Worm (Caenorhabditis elegans) whole organism, L4 larva: ENCODE data around the gene spe-41.

ENCODE experiments used
- F37D6.2 ChIP-seq: sonication (generic microtip); optimal IDR thresholded peaks from 2 replicates; lab custom pipeline; 2016; ENCODE audit warnings: mild to moderate bottlenecking, missing genetic modification characterization, missing compliant biosample characterization
- F49E8.2 ChIP-seq: sonication (generic microtip); optimal IDR thresholded peaks from 2 replicates; lab custom pipeline; 2016; ENCODE audit warnings: missing compliant biosample characterization, mild to moderate bottlenecking, missing genetic modification characterization, borderline replicate concordance
- R02D3.7 ChIP-seq: fragments of 150-350 bp; sonication (generic microtip); optimal IDR thresholded peaks from 3 replicates; lab custom pipeline; 2014; ENCODE audit warnings: missing biosample characterization, missing genetic modification characterization
- T20F7.1 ChIP-seq: fragments of 200-800 bp; sonication (Bioruptor generic); optimal IDR thresholded peaks from 2 replicates; lab custom pipeline; 2018; ENCODE audit warnings: mild to moderate bottlenecking, missing genetic modification characterization, missing compliant biosample characterization
- T26A8.4 ChIP-seq: fragments of 200-800 bp; sonication (Bioruptor generic); IDR thresholded peaks from 2 replicates; pipeline ENCODE4 v1.3.6; 2022; ENCODE audit warnings: missing genetic modification characterization, missing compliant biosample characterization
- ZK546.5 ChIP-seq, 2 experiments: sonication (generic microtip); optimal IDR thresholded peaks; 2 replicates each; lab custom pipeline; 2017; ENCODE audit warnings: missing biosample characterization in 2 of 2, missing genetic modification characterization in 2 of 2
- aha-1 ChIP-seq: fragments of 150-350 bp; peaks from one replicate; lab custom pipeline; 2014; ENCODE audit warnings: missing biosample characterization, missing genetic modification characterization
- ama-1 ChIP-seq: fragments of 150-350 bp; optimal IDR thresholded peaks from 2 replicates; lab custom pipeline; 2014; ENCODE audit warnings: inconsistent platforms, mixed read lengths
- arid-1 ChIP-seq: fragments of 200-800 bp; sonication (Bioruptor generic); conservative IDR thresholded peaks from 2 replicates; pipeline ENCODE4 v1.3.6; 2022; ENCODE audit warnings: missing genetic modification reagents, missing genetic modification characterization, missing compliant biosample characterization
- ceh-44 ChIP-seq: fragments of 200-800 bp; sonication (Bioruptor generic); IDR thresholded peaks from 2 replicates; pipeline ENCODE4 v1.3.6; 2022; ENCODE audit warnings: missing genetic modification reagents, missing genetic modification characterization, missing compliant biosample characterization
- ces-1 ChIP-seq: fragments of 150-350 bp; sonication (generic microtip); optimal IDR thresholded peaks from 4 replicates; lab custom pipeline; 2014; ENCODE audit warnings: missing biosample characterization, missing genetic modification reagents, missing genetic modification characterization
- daf-16 ChIP-seq, 3 experiments: sonication (generic microtip); optimal IDR thresholded peaks; 2 replicates each; lab custom pipeline; 2016 to 2017; ENCODE audit warnings: missing genetic modification characterization in 3 of 3, missing genetic modification reagents in 3 of 3, mild to moderate bottlenecking in 2 of 3, missing compliant biosample characterization in 2 of 3, missing biosample characterization in 1 of 3, moderate library complexity in 1 of 3
- daf-8 ChIP-seq: fragments of 200-800 bp; sonication (Bioruptor generic); IDR thresholded peaks from 2 replicates; pipeline ENCODE4 v1.3.6; 2022; ENCODE audit warnings: missing genetic modification characterization, missing compliant biosample characterization
- dpl-1 ChIP-seq: fragments of 150-350 bp; optimal IDR thresholded peaks from 2 replicates; lab custom pipeline; 2014; ENCODE audit warnings: missing biosample characterization, missing genetic modification reagents, missing genetic modification characterization
- dve-1 ChIP-seq: sonication (generic microtip); optimal IDR thresholded peaks from 2 replicates; lab custom pipeline; 2017; ENCODE audit warnings: antibody characterized with exemption, mild to moderate bottlenecking, missing genetic modification characterization, missing compliant biosample characterization; ENCODE audit not compliant: insufficient read depth
- fkh-10 ChIP-seq: fragments of 150-350 bp; optimal IDR thresholded peaks from 2 replicates; lab custom pipeline; 2014; ENCODE audit warnings: missing biosample characterization, missing genetic modification reagents, missing genetic modification characterization
- hlh-11 ChIP-seq: fragments of 200-800 bp; sonication (Bioruptor generic); optimal IDR thresholded peaks from 2 replicates; lab custom pipeline; 2018; ENCODE audit warnings: mild to moderate bottlenecking, missing genetic modification characterization, missing compliant biosample characterization
- hlh-30 ChIP-seq: sonication (generic microtip); optimal IDR thresholded peaks from 2 replicates; lab custom pipeline; 2017; ENCODE audit warnings: antibody characterized with exemption, mild to moderate bottlenecking, missing genetic modification characterization, missing compliant biosample characterization; ENCODE audit not compliant: insufficient read depth
- lin-38 ChIP-seq: fragments of 200-800 bp; sonication (Bioruptor generic); IDR thresholded peaks from 2 replicates; pipeline ENCODE4 v1.3.6; 2022; ENCODE audit warnings: missing genetic modification reagents, missing genetic modification characterization, missing compliant biosample characterization
- lin-39 ChIP-seq: fragments of 150-350 bp; optimal IDR thresholded peaks from 2 replicates; lab custom pipeline; 2014; ENCODE audit warnings: missing biosample characterization, missing genetic modification reagents, missing genetic modification characterization
- lsy-2 ChIP-seq, 2 experiments: fragments of 150-350 bp in 1 of 2; sonication (generic microtip) in 1 of 2; optimal IDR thresholded peaks; 2 replicates each; lab custom pipeline; 2014 to 2017; ENCODE audit warnings: missing biosample characterization in 2 of 2, missing genetic modification characterization in 2 of 2
- mdl-1 ChIP-seq, 2 experiments: fragments of 150-350 bp in 1 of 2; sonication (generic microtip) in 1 of 2; optimal IDR thresholded peaks; 2 replicates each; lab custom pipeline; 2014 to 2017; ENCODE audit warnings: missing biosample characterization in 2 of 2, missing genetic modification characterization in 2 of 2
- mep-1 ChIP-seq: fragments of 150-350 bp; sonication (generic microtip); optimal IDR thresholded peaks from 3 replicates; lab custom pipeline; 2014; ENCODE audit warnings: missing biosample characterization, missing genetic modification characterization
- nhr-102 ChIP-seq: sonication (generic microtip); optimal IDR thresholded peaks from 2 replicates; lab custom pipeline; 2016; ENCODE audit warnings: mild to moderate bottlenecking, missing genetic modification characterization, moderate library complexity, missing compliant biosample characterization
- nhr-25 ChIP-seq: sonication (generic microtip); optimal IDR thresholded peaks from 2 replicates; lab custom pipeline; 2017; ENCODE audit warnings: missing genetic modification characterization, mild to moderate bottlenecking, missing compliant biosample characterization, antibody characterized with exemption, moderate library complexity, borderline replicate concordance; ENCODE audit not compliant: insufficient read depth
- nhr-48 ChIP-seq: sonication (generic microtip); optimal IDR thresholded peaks from 2 replicates; lab custom pipeline; 2016; ENCODE audit warnings: mild to moderate bottlenecking, missing genetic modification characterization, missing compliant biosample characterization
- nhr-6 ChIP-seq: fragments of 150-350 bp; optimal IDR thresholded peaks from 2 replicates; lab custom pipeline; 2014; ENCODE audit warnings: missing biosample characterization, missing genetic modification characterization
- nhr-77 ChIP-seq: fragments of 150-350 bp; optimal IDR thresholded peaks from 2 replicates; lab custom pipeline; 2014; ENCODE audit warnings: missing biosample characterization, missing genetic modification characterization
- php-3 ChIP-seq: fragments of 200-800 bp; sonication (Bioruptor generic); IDR thresholded peaks from 2 replicates; pipeline ENCODE4 v1.3.6; 2022; ENCODE audit warnings: missing genetic modification reagents, missing genetic modification characterization, missing compliant biosample characterization
- rbr-2 ChIP-seq: sonication (generic microtip); optimal IDR thresholded peaks from 2 replicates; lab custom pipeline; 2016; ENCODE audit warnings: missing genotype, missing genetic modification characterization, missing compliant biosample characterization
- spr-1 ChIP-seq: sonication (generic microtip); optimal IDR thresholded peaks from 2 replicates; lab custom pipeline; 2016; ENCODE audit warnings: mild to moderate bottlenecking, missing genetic modification characterization, missing compliant biosample characterization
- unc-130 ChIP-seq: sonication (generic microtip); optimal IDR thresholded peaks from 2 replicates; lab custom pipeline; 2016; ENCODE audit warnings: missing genetic modification reagents, missing genetic modification characterization, missing compliant biosample characterization
- zfp-3 ChIP-seq: fragments of 200-800 bp; sonication (Bioruptor generic); conservative IDR thresholded peaks from 2 replicates; pipeline ENCODE4 v1.3.6; 2022; ENCODE audit warnings: missing genetic modification reagents, missing genetic modification characterization, missing compliant biosample characterization
- ztf-11 ChIP-seq: fragments of 150-350 bp; optimal IDR thresholded peaks from 2 replicates; lab custom pipeline; 2014; ENCODE audit warnings: missing biosample characterization, missing genetic modification characterization

The spe-41 gene

ce11 chrIII:3414412-3414811 is 29.6 kb downstream of the spe-41 start:
- TF ChIP-seq ces-1 (GFP tag; lab: Kevin White, UChicago) (peak; percentile 19), zfp-3 (no peak), ZK546.5 (tag; optimal IDR thresholded peaks at IDR 0.05; lab: Kevin White, UChicago) (no peak)

- TF ChIP-seq nhr-6 (tag; lab: Kevin White, UChicago) (no peak), aha-1 (tag; lab: Kevin White, UChicago) (peak; percentile 82)
Measured at ce11 chrIII:3413437-3413836, 30.6 kb downstream of the spe-41 start.

- no peak for TF ChIP-seq aha-1 (tag; lab: Kevin White, UChicago)
- 0 out of 2 replicates have a peak, but pooled peaks have one; percentile 12 for TF ChIP-seq php-3 (GFP tag; lab: Robert Waterston, UW)
- no peak for TF ChIP-seq spr-1 (tag; lab: Kevin White, UChicago)
- peak; percentile 35 for TF ChIP-seq ama-1 (lab: Kevin White, UChicago)
- TF ChIP-seq T26A8.4 (GFP tag; lab: Robert Waterston, UW), result peak; percentile 29; the same call in 1 of the 2 replicates
- TF ChIP-seq, all 104 proteins: peak for 3
Measured at ce11 chrIII:3405535-3405934, 38.5 kb downstream of the spe-41 start, which contains the start of gene golg-4. TSS of gene golg-4 (plus strand) at chrIII:3405568.

DNA sequence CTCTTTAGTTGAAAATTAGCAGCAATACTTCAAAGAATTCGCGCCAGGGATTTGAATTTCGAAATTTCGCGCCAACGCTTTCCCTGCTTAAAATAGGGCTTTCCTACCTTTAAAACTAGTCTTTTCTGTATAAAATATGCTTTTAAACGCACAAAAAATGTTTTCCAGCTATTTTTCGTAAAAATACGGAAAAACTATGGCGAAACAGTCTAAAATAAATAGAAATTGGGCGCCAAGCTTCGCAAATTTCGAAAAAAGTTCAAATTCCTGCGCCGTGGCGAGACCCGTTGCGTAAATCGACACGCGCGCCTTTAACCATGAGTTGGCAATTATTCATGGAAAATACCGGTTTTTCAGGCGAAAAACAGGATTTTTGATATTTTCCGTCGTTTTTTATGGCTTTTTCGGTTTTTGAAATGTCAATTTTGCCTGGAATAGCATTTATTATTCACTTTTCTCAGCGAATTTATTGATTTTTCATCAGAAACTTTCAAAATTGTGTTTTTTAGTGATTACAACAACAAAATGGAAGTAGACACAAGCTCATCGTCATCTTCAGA is 39.6 kb downstream of the spe-41 start, which contains the start of the genes npp-9 and F59A2.5:
TSS of gene npp-9 (minus strand) at position 126 of the 560 bp plus-strand sequence.
TSS of gene F59A2.5 (plus strand) at position 510 of the 560 bp plus-strand sequence.
- TF ChIP-seq mep-1 (tag; lab: Kevin White, UChicago) (peak; percentile 36), nhr-102 (tag; lab: Kevin White, UChicago) (no peak), arid-1 (no peak), php-3 (GFP tag; lab: Robert Waterston, UW) (no peak), nhr-48 (tag; lab: Kevin White, UChicago) (no peak), lin-39 (no peak), F49E8.2 (tag; lab: Kevin White, UChicago) (peak; percentile 30), aha-1 (tag; lab: Kevin White, UChicago) (peak; percentile 86), daf-8 (no peak), nhr-6 (tag; lab: Kevin White, UChicago) (peak; percentile 3), mdl-1 (tag; optimal IDR thresholded peaks at IDR 0.05; lab: Kevin White, UChicago) (peak in 1 of 2 experiments; percentile 42), daf-16 (GFP tag; optimal IDR thresholded peaks at IDR 0.05; lab: Kevin White, UChicago) (no peak), daf-16 (tag; optimal IDR thresholded peaks at IDR 0.05; lab: Kevin White, UChicago) (no peak), lin-38 (GFP tag; lab: Robert Waterston, UW) (peak; percentile 52), rbr-2 (peak; percentile 0), hlh-30 (tag; lab: Kevin White, UChicago) (peak; percentile 70), ztf-11 (tag; lab: Kevin White, UChicago) (no peak), fkh-10 (no peak), R02D3.7 (peak; percentile 86), unc-130 (GFP tag; lab: Kevin White, UChicago) (peak; percentile 46), F37D6.2 (tag; lab: Kevin White, UChicago) (no peak), hlh-11 (tag; lab: Kevin White, UChicago) (peak; percentile 21), dve-1 (peak; percentile 19), nhr-77 (tag; lab: Kevin White, UChicago) (peak; percentile 57), ceh-44 (GFP tag; lab: Robert Waterston, UW) (no peak), T20F7.1 (GFP tag; lab: Kevin White, UChicago) (no peak), dpl-1 (GFP tag; lab: Kevin White, UChicago) (peak; percentile 73), nhr-25 (tag; lab: Kevin White, UChicago) (no peak), ZK546.5 (tag; optimal IDR thresholded peaks at IDR 0.05; lab: Kevin White, UChicago) (no peak), lsy-2 (tag; optimal IDR thresholded peaks at IDR 0.05; lab: Kevin White, UChicago) (peak in 1 of 2 experiments; percentile 76)
